Fruit fly (Drosophila melanogaster): ENCODE measurements around the gene CG7512.

CG7512 gene

DNA sequence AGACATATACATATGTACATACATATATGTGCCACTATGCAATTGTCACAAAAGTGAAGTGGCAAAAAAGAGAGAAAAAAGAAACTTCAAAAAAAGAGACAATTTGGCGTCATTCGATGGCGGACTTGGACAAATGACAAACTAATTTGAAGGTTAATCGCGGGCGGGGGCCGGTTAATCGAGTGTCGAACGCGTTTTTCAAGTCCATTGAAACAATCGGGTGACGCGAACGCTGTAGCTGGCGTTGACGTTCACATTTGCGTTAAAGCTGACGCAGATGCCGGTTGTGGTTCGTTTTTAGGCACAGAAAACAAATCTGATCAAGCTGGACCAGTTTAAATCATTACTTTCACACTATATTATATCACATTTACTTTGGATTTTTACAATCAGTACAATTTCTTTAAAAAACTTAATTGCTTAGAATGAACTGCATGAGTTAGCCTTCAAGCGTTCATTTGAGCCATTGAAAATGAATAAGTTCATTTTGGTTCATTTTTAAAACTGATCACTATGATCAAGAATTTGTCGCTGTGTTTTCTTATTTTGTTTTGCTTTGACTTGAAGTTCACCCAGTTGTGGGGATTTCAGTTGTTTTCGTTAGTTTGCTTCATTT lies 20.3 kb downstream of the CG7512 start (continued):
- TF ChIP-seq CG3919 (GFP tag; optimal IDR thresholded peaks at IDR 0.05) (peak; percentile 22), Hr4 (GFP tag; optimal IDR thresholded peaks at IDR 0.05) (peak; percentile 56), svp (GFP tag) (peak; percentile 77), fkh (GFP tag; optimal IDR thresholded peaks at IDR 0.05) (no peak), CG6163 (GFP tag; IDR thresholded peaks at IDR 0.05) (no peak), Eip78C (GFP tag) (peak; percentile 79), CG8632 (GFP tag; optimal IDR thresholded peaks at IDR 0.05) (peak; percentile 54), spab (GFP tag; optimal IDR thresholded peaks at IDR 0.05) (no peak), ss (GFP tag; optimal IDR thresholded peaks at IDR 0.05) (no peak), net (GFP tag; optimal IDR thresholded peaks at IDR 0.05) (peak; percentile 19), Lpt (GFP tag; optimal IDR thresholded peaks at IDR 0.05) (no peak), CG4318 (GFP tag; optimal IDR thresholded peaks at IDR 0.05) (peak; percentile 10), eg (GFP tag; IDR thresholded peaks at IDR 0.05) (no peak), Gug (GFP tag; IDR thresholded peaks at IDR 0.05) (no peak), Smox (GFP tag; optimal IDR thresholded peaks at IDR 0.05) (peak; percentile 61)

dm6 chr3L:11534391-11535246 lies 21.1 kb downstream of the CG7512 start:
- no peak for TF ChIP-seq CG9139 (GFP tag; optimal IDR thresholded peaks at IDR 0.05)
- TF ChIP-seq CG10631 (GFP tag; optimal IDR thresholded peaks at IDR 0.05), result no peak
- TF ChIP-seq CG8319 (GFP tag; optimal IDR thresholded peaks at IDR 0.05), result no peak
- no peak for TF ChIP-seq CG11902 (GFP tag; optimal IDR thresholded peaks at IDR 0.05)
- peak; percentile 19 for TF ChIP-seq CG6276 (GFP tag; optimal IDR thresholded peaks at IDR 0.05)
- no peak for TF ChIP-seq net (GFP tag; optimal IDR thresholded peaks at IDR 0.05)
- TF ChIP-seq svp (GFP tag), result peak; percentile 20
- peak; percentile 60 for TF ChIP-seq CG32006 (GFP tag; optimal IDR thresholded peaks at IDR 0.05)
- no peak for TF ChIP-seq CG6854 (GFP tag; optimal IDR thresholded peaks at IDR 0.05)
- no peak for TF ChIP-seq Smox (GFP tag; optimal IDR thresholded peaks at IDR 0.05)
- TF ChIP-seq CG31627 (GFP tag; optimal IDR thresholded peaks at IDR 0.05), result no peak
- no peak for TF ChIP-seq Hr39 (GFP tag; optimal IDR thresholded peaks at IDR 0.05)
- peak; percentile 57 for TF ChIP-seq CG11294 (GFP tag; IDR thresholded peaks at IDR 0.05)
- TF ChIP-seq Gug (GFP tag; IDR thresholded peaks at IDR 0.05), result no peak
- TF ChIP-seq CG16779 (tag; optimal IDR thresholded peaks at IDR 0.05), result no peak
- TF ChIP-seq dsx (GFP tag; optimal IDR thresholded peaks at IDR 0.05; ENCODE audit: poor library complexity, severe bottlenecking), result no peak
- no peak for TF ChIP-seq Lpt (GFP tag; optimal IDR thresholded peaks at IDR 0.05)
- no peak for TF ChIP-seq CG6792 (GFP tag; optimal IDR thresholded peaks at IDR 0.05)
- TF ChIP-seq Blimp-1 (GFP tag; optimal IDR thresholded peaks at IDR 0.05), result no peak
- no peak for TF ChIP-seq Sox15 (GFP tag; optimal IDR thresholded peaks at IDR 0.05)
- no peak for TF ChIP-seq spab (GFP tag; optimal IDR thresholded peaks at IDR 0.05)
- no peak for TF ChIP-seq fd85E (GFP tag; optimal IDR thresholded peaks at IDR 0.05)
- peak; percentile 15 for TF ChIP-seq acj6 (GFP tag; optimal IDR thresholded peaks at IDR 0.05)
- TF ChIP-seq CG3919 (GFP tag; optimal IDR thresholded peaks at IDR 0.05), result no peak
- TF ChIP-seq Met (GFP tag; optimal IDR thresholded peaks at IDR 0.05), result no peak
- TF ChIP-seq achi (GFP tag; optimal IDR thresholded peaks at IDR 0.05), result peak; percentile 35
- TF ChIP-seq eg (GFP tag; IDR thresholded peaks at IDR 0.05), result peak; percentile 73
- peak; percentile 64 for TF ChIP-seq CG6163 (GFP tag; IDR thresholded peaks at IDR 0.05)
- TF ChIP-seq lz (GFP tag; optimal IDR thresholded peaks at IDR 0.05), result no peak
- peak; percentile 39; the same call in 2 of the 3 replicates for TF ChIP-seq CG8119 (GFP tag; IDR thresholded peaks at IDR 0.05)
- no peak for TF ChIP-seq salr (GFP tag; optimal IDR thresholded peaks at IDR 0.05)
- peak; percentile 56; the same call in 1 of the 2 replicates for TF ChIP-seq CG15336 (GFP tag; IDR thresholded peaks at IDR 0.05)
- TF ChIP-seq OdsH (GFP tag; optimal IDR thresholded peaks at IDR 0.05), result peak; percentile 7
- peak; percentile 7 for TF ChIP-seq pdm3 (GFP tag; optimal IDR thresholded peaks at IDR 0.05)
- peak; percentile 49 for TF ChIP-seq vri (GFP tag; optimal IDR thresholded peaks at IDR 0.05)
- TF ChIP-seq CG6808 (GFP tag; optimal IDR thresholded peaks at IDR 0.05), result no peak
- TF ChIP-seq Eip78C (GFP tag), result no peak
- TF ChIP-seq Ets21C (GFP tag; optimal IDR thresholded peaks at IDR 0.05), result no peak
- TF ChIP-seq Sox102F (GFP tag; optimal IDR thresholded peaks at IDR 0.05), result no peak
- TF ChIP-seq Ets96B (tag; optimal IDR thresholded peaks at IDR 0.05), result no peak
- TF ChIP-seq dac (GFP tag; optimal IDR thresholded peaks at IDR 0.05), result no peak
- TF ChIP-seq Eip93F (GFP tag; optimal IDR thresholded peaks at IDR 0.05), result no peak

Data from whole organism, prepupa.